Worm (Caenorhabditis elegans): ENCODE measurements around the gene Y40H7A.10.

ce11 chrIV:15214694-15215093 is 703 bp downstream of the Y40H7A.10 start:
- TF ChIP-seq sea-2 (GFP tag; optimal IDR thresholded peaks at IDR 0.05) (no peak), ceh-9 (tag; optimal IDR thresholded peaks at IDR 0.05) (no peak)

Data from whole organism, L3 larva.